Worm (Caenorhabditis elegans) whole organism, L1 larva: Measurements from ENCODE around the gene Y76B12C.4.

Experiments used
- C04F5.9 ChIP-seq: sonication (generic microtip); optimal IDR thresholded peaks from 2 replicates; lab custom pipeline; 2016; ENCODE audit warnings: missing genetic modification characterization, missing compliant biosample characterization
- F16B12.6 ChIP-seq: fragments of 150-350 bp; optimal IDR thresholded peaks from 2 replicates; lab custom pipeline; 2014; ENCODE audit warnings: missing biosample characterization, missing genetic modification characterization
- alr-1 ChIP-seq: fragments of 200-800 bp; sonication (Bioruptor generic); optimal IDR thresholded peaks from 2 replicates; lab custom pipeline; 2018; ENCODE audit warnings: borderline replicate concordance, mild to moderate bottlenecking, missing genetic modification characterization, missing compliant biosample characterization
- blmp-1 ChIP-seq: fragments of 150-350 bp; optimal IDR thresholded peaks from 2 replicates; lab custom pipeline; 2014; ENCODE audit warnings: missing biosample characterization, missing genetic modification characterization
- ceh-8 ChIP-seq: fragments of 200-800 bp; sonication (Bioruptor generic); optimal IDR thresholded peaks from 2 replicates; lab custom pipeline; 2018; ENCODE audit warnings: mild to moderate bottlenecking, missing genetic modification characterization, moderate library complexity, missing compliant biosample characterization
- ceh-82 ChIP-seq, 3 experiments: fragments of 150-350 bp in 1 of 3; sonication (generic microtip) in 2 of 3; optimal IDR thresholded peaks; 2 replicates each; lab custom pipeline; 2014 to 2017; ENCODE audit warnings: missing biosample characterization in 3 of 3, missing genetic modification characterization in 3 of 3
- ceh-88 ChIP-seq: fragments of 200-800 bp; sonication (Bioruptor generic); IDR thresholded peaks from 2 replicates; pipeline ENCODE4 v1.3.6; 2022; ENCODE audit warnings: missing genetic modification characterization, missing compliant biosample characterization
- ceh-90 ChIP-seq: sonication (generic microtip); optimal IDR thresholded peaks from 2 replicates; lab custom pipeline; 2016; ENCODE audit warnings: missing genetic modification characterization, missing compliant biosample characterization
- dpl-1 ChIP-seq, 3 experiments: fragments of 150-350 bp in 2 of 3; sonication (generic microtip) in 1 of 3; optimal IDR thresholded peaks; 2 replicates each; lab custom pipeline; 2014 to 2017; ENCODE audit warnings: missing biosample characterization in 3 of 3, missing genetic modification characterization in 3 of 3, missing genetic modification reagents in 3 of 3
- efl-1 ChIP-seq, 4 experiments: fragments of 150-350 bp; optimal IDR thresholded peaks in 3 of 4; peaks in 1 of 4; 1 replicate in 1 of 4; 2 replicates in 3 of 4; lab custom pipeline; 2014; ENCODE audit warnings: missing biosample characterization in 2 of 4, missing genetic modification characterization in 2 of 4, missing genetic modification reagents in 2 of 4
- elt-2 ChIP-seq: sonication (generic microtip); optimal IDR thresholded peaks from 2 replicates; lab custom pipeline; 2016; ENCODE audit warnings: missing genetic modification characterization, mild to moderate bottlenecking, inconsistent platforms, missing compliant biosample characterization, missing genetic modification reagents
- elt-3 ChIP-seq, 6 experiments: fragments of 150-350 bp in 1 of 6; sonication (generic microtip); optimal IDR thresholded peaks; 2 replicates each; lab custom pipeline; 2017 to 2018; ENCODE audit warnings: missing biosample characterization in 6 of 6, missing genetic modification characterization in 6 of 6, inconsistent platforms in 1 of 6
- ets-5 ChIP-seq: fragments of 200-800 bp; sonication (Bioruptor generic); IDR thresholded peaks from 2 replicates; pipeline ENCODE4 v1.3.6; 2022; ENCODE audit warnings: missing genetic modification characterization, missing compliant biosample characterization
- fkh-8 ChIP-seq: sonication (generic microtip); optimal IDR thresholded peaks from 2 replicates; lab custom pipeline; 2016; ENCODE audit warnings: mild to moderate bottlenecking, missing genetic modification characterization, missing compliant biosample characterization
- fos-1 ChIP-seq: fragments of 150-350 bp; optimal IDR thresholded peaks from 2 replicates; lab custom pipeline; 2014; ENCODE audit warnings: missing biosample characterization, missing genetic modification characterization
- isw-1 ChIP-seq: fragments of 200-800 bp; sonication (Bioruptor generic); IDR thresholded peaks from 2 replicates; pipeline ENCODE4 v1.3.6; 2022; ENCODE audit warnings: missing genetic modification characterization, missing compliant biosample characterization
- lin-35 ChIP-seq, 2 experiments: fragments of 150-350 bp; optimal IDR thresholded peaks; 2 replicates each; lab custom pipeline; 2014; ENCODE audit warnings: missing biosample characterization in 2 of 2, missing genetic modification characterization in 2 of 2, missing genetic modification reagents in 2 of 2
- lsy-2 ChIP-seq, 2 experiments: fragments of 150-350 bp; optimal IDR thresholded peaks; 2 replicates each; lab custom pipeline; 2014; ENCODE audit warnings: missing biosample characterization in 2 of 2, missing genetic modification characterization in 2 of 2
- mep-1 ChIP-seq: fragments of 150-350 bp; optimal IDR thresholded peaks from 2 replicates; lab custom pipeline; 2014; ENCODE audit warnings: missing biosample characterization, missing genetic modification characterization
- nhr-20 ChIP-seq: sonication (generic microtip); optimal IDR thresholded peaks from 2 replicates; lab custom pipeline; 2016; ENCODE audit warnings: mild to moderate bottlenecking, missing genetic modification characterization, missing compliant biosample characterization
- nhr-28 ChIP-seq: fragments of 150-350 bp; optimal IDR thresholded peaks from 2 replicates; lab custom pipeline; 2014; ENCODE audit warnings: missing biosample characterization, missing genetic modification characterization
- nhr-47 ChIP-seq: sonication (generic microtip); optimal IDR thresholded peaks from 2 replicates; lab custom pipeline; 2016; ENCODE audit warnings: mild to moderate bottlenecking, missing genetic modification characterization, moderate library complexity, missing compliant biosample characterization
- nhr-71 ChIP-seq: sonication (generic microtip); optimal IDR thresholded peaks from 2 replicates; lab custom pipeline; 2016; ENCODE audit warnings: mild to moderate bottlenecking, missing genetic modification characterization, moderate library complexity, missing compliant biosample characterization
- nhr-77 ChIP-seq: fragments of 150-350 bp; optimal IDR thresholded peaks from 2 replicates; lab custom pipeline; 2014; ENCODE audit warnings: missing biosample characterization, missing genetic modification characterization
- nhr-84 ChIP-seq: sonication (generic microtip); optimal IDR thresholded peaks from 2 replicates; lab custom pipeline; 2017; ENCODE audit warnings: missing biosample characterization, missing genetic modification characterization
- nhr-85 ChIP-seq: sonication (generic microtip); peaks from one replicate; lab custom pipeline; 2016; ENCODE audit warnings: missing genetic modification characterization, inconsistent platforms, missing compliant biosample characterization
- rnt-1 ChIP-seq: sonication (generic microtip); optimal IDR thresholded peaks from 2 replicates; lab custom pipeline; 2016; ENCODE audit warnings: mild to moderate bottlenecking, missing genetic modification characterization, moderate library complexity, missing compliant biosample characterization
- skn-1 ChIP-seq: fragments of 150-350 bp; optimal IDR thresholded peaks from 2 replicates; lab custom pipeline; 2014; ENCODE audit warnings: missing biosample characterization, missing genetic modification characterization
- snpc-4 ChIP-seq: fragments of 150-350 bp; optimal IDR thresholded peaks from 2 replicates; lab custom pipeline; 2014; ENCODE audit warnings: missing biosample characterization, missing genetic modification characterization
- snu-23 ChIP-seq: sonication (generic microtip); optimal IDR thresholded peaks from 2 replicates; lab custom pipeline; 2016; ENCODE audit warnings: missing genetic modification characterization, missing compliant biosample characterization
- sptf-1 ChIP-seq: fragments of 150-350 bp; optimal IDR thresholded peaks from 2 replicates; lab custom pipeline; 2014; ENCODE audit warnings: missing biosample characterization, missing genetic modification characterization
- sup-37 ChIP-seq: fragments of 200-800 bp; sonication (Bioruptor generic); optimal IDR thresholded peaks from 2 replicates; lab custom pipeline; 2018; ENCODE audit warnings: mild to moderate bottlenecking, missing genetic modification characterization, missing compliant biosample characterization
- swsn-7 ChIP-seq: sonication (generic microtip); optimal IDR thresholded peaks from 2 replicates; lab custom pipeline; 2016; ENCODE audit warnings: missing genetic modification characterization, missing compliant biosample characterization
- tlp-1 ChIP-seq: fragments of 150-350 bp; optimal IDR thresholded peaks from 2 replicates; lab custom pipeline; 2014; ENCODE audit warnings: missing biosample characterization, missing genetic modification characterization
- unc-62 ChIP-seq: fragments of 150-350 bp; optimal IDR thresholded peaks from 2 replicates; lab custom pipeline; 2014; ENCODE audit warnings: missing biosample characterization, missing genetic modification reagents, missing genetic modification characterization
- unc-86 ChIP-seq: sonication (generic microtip); optimal IDR thresholded peaks from 2 replicates; lab custom pipeline; 2016; ENCODE audit warnings: missing genetic modification characterization, missing compliant biosample characterization
- unc-98 ChIP-seq: fragments of 200-800 bp; sonication (Bioruptor generic); IDR thresholded peaks from 2 replicates; pipeline ENCODE4 v1.3.6; 2022; ENCODE audit warnings: missing genetic modification characterization, missing compliant biosample characterization
- xbp-1 ChIP-seq: sonication (generic microtip); optimal IDR thresholded peaks from 2 replicates; lab custom pipeline; 2016; ENCODE audit warnings: missing genetic modification characterization, missing compliant biosample characterization
- zip-4 ChIP-seq: fragments of 200-800 bp; sonication (Bioruptor generic); optimal IDR thresholded peaks from 2 replicates; lab custom pipeline; 2018; ENCODE audit warnings: mild to moderate bottlenecking, missing genetic modification characterization, moderate library complexity, missing compliant biosample characterization
- ztf-4 ChIP-seq: fragments of 150-350 bp; optimal IDR thresholded peaks from 2 replicates; lab custom pipeline; 2014; ENCODE audit warnings: missing biosample characterization, missing genetic modification characterization

The Y76B12C.4 gene

ce11 chrIV:1964057-1964456, 8.1 kb downstream of the Y76B12C.4 start:
- TF ChIP-seq xbp-1 (tag; lab: Kevin White, UChicago) (no peak), nhr-28 (tag; lab: Kevin White, UChicago) (no peak), unc-98 (GFP tag; lab: Robert Waterston, UW) (no peak), nhr-85 (tag; lab: Kevin White, UChicago) (no peak), mep-1 (no peak), alr-1 (tag; lab: Kevin White, UChicago) (no peak), nhr-84 (tag; lab: Kevin White, UChicago) (no peak), nhr-20 (no peak), nhr-77 (tag; lab: Kevin White, UChicago) (no peak), lin-35 (GFP tag; optimal IDR thresholded peaks at IDR 0.05; lab: Kevin White, UChicago) (no peak), nhr-47 (tag; lab: Kevin White, UChicago) (no peak), unc-62 (GFP tag; lab: Kevin White, UChicago) (no peak)

ce11 chrIV:1963247-1963646, 8.9 kb downstream of the Y76B12C.4 start, which contains the start of gene ulp-3:
ulp-3 (plus strand) TSS chrIV:1963634.
- no peak for TF ChIP-seq efl-1 (optimal IDR thresholded peaks at IDR 0.05; lab: Kevin White, UChicago)
- TF ChIP-seq efl-1 (GFP tag; optimal IDR thresholded peaks at IDR 0.05 in 1 of 2; lab: Kevin White, UChicago) = peak in 1 of 2 experiments; percentile 65
- TF ChIP-seq sptf-1 (tag; lab: Kevin White, UChicago) = no peak

DNA sequence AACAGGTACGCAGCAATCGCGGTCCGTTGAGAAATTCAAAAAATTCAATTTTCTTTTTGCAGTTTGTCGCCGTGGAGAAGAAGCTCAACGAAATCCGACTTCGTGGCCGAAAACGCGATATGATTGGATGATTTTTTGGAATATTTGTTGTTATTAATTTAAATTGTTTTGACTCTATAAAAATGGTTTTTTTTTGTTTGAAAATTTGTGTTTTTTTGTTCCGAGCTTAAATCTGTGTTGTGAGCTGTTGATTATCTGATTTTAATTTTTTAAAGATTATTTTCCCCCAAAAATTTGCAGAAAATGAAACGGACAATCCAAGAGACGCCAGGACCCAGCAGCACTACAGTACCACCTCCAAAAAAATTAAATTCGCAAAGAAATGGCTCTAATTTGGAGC, 12.6 kb downstream of the Y76B12C.4 start, which contains the start of gene tdpo-1:
tdpo-1 (plus strand) TSS at position 301 of the 400 bp plus-strand sequence.
- no peak for TF ChIP-seq lsy-2 (tag; optimal IDR thresholded peaks at IDR 0.05; lab: Kevin White, UChicago)
- no peak for TF ChIP-seq F16B12.6 (tag; lab: Kevin White, UChicago)
- TF ChIP-seq fkh-8 = no peak
- TF ChIP-seq tlp-1 (tag; lab: Kevin White, UChicago) = no peak
- TF ChIP-seq C04F5.9 (tag; lab: Kevin White, UChicago) = no peak
- no peak for TF ChIP-seq unc-86 (tag; lab: Kevin White, UChicago)
- no peak for TF ChIP-seq elt-2
- TF ChIP-seq blmp-1 (tag; lab: Kevin White, UChicago) = no peak
- no peak for TF ChIP-seq zip-4 (GFP tag; lab: Kevin White, UChicago)
- no peak for TF ChIP-seq ztf-4 (tag; lab: Kevin White, UChicago)
- no peak for TF ChIP-seq fos-1
- TF ChIP-seq ceh-88 = no peak
- no peak for TF ChIP-seq snu-23 (GFP tag; lab: Kevin White, UChicago)
- no peak for TF ChIP-seq snpc-4 (tag; lab: Kevin White, UChicago)
- no peak for TF ChIP-seq swsn-7 (tag; lab: Kevin White, UChicago)
- no peak for TF ChIP-seq sup-37 (GFP tag; lab: Kevin White, UChicago)
- TF ChIP-seq, all 84 proteins: peak for 0

DNA sequence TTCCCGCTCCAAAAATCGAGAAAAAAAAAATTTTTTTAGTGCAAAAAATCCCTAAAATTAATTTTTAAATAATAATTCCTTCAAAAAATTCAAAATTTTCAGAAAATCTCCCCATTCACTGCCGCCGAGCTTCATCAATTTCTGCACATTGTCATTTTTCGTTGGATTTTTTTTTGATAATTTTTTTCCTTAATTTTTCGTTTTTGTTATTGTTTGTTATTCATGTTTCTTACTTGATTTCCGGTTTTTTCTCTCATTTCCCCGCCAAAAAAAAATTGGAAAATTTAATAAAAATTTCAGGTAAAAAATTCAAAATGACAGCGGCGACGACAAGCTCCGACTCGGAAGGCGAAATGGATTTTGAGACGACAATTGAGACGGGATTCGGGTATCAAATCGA, 15.8 kb downstream of the Y76B12C.4 start, which contains the start of gene F52C12.6:
F52C12.6 (plus strand) TSS at position 301 of the 400 bp plus-strand sequence.
- TF ChIP-seq ceh-82 (tag; optimal IDR thresholded peaks at IDR 0.05; lab: Kevin White, UChicago) = no peak
- no peak for TF ChIP-seq nhr-71 (tag; lab: Kevin White, UChicago)
- no peak for TF ChIP-seq nhr-84 (tag; lab: Kevin White, UChicago)
- no peak for TF ChIP-seq ceh-8 (GFP tag; lab: Kevin White, UChicago)
- TF ChIP-seq elt-3 (tag; optimal IDR thresholded peaks at IDR 0.05; lab: Kevin White, UChicago) = no peak
- no peak for TF ChIP-seq ets-5 (GFP tag; lab: Robert Waterston, UW)
- no peak for TF ChIP-seq isw-1 (GFP tag; lab: Robert Waterston, UW)
- no peak for TF ChIP-seq ceh-90
- no peak for TF ChIP-seq unc-62 (GFP tag; lab: Kevin White, UChicago)
- no peak for TF ChIP-seq dpl-1 (GFP tag; optimal IDR thresholded peaks at IDR 0.05; lab: Kevin White, UChicago)
- TF ChIP-seq nhr-28 (tag; lab: Kevin White, UChicago) = no peak
- no peak for TF ChIP-seq rnt-1
- no peak for TF ChIP-seq skn-1 (tag; lab: Kevin White, UChicago)
- TF ChIP-seq ceh-88 = no peak
